Worm (Caenorhabditis elegans): ENCODE results near the gene repo-1.
A peak's percentile ranks its signal among the peaks of the same experiment; 100 is the strongest.

Gene repo-1

ce11 chrIV:12122874-12123664 is 38.8 kb downstream of the repo-1 start, which contains the start of gene aly-3 (continued):
- TF ChIP-seq lin-14 (GFP tag; optimal IDR thresholded peaks at IDR 0.05) (no peak), xbp-1 (tag; optimal IDR thresholded peaks at IDR 0.05) (no peak), lin-15B (tag; optimal IDR thresholded peaks at IDR 0.05) (peak; percentile 6), lir-3 (tag; optimal IDR thresholded peaks at IDR 0.05; ENCODE audit: poor library complexity) (no peak), ceh-88 (GFP tag; IDR thresholded peaks at IDR 0.05) (no peak), C04F5.9 (tag; optimal IDR thresholded peaks at IDR 0.05) (no peak), nhr-47 (tag; optimal IDR thresholded peaks at IDR 0.05) (peak; percentile 8), C16A3.4 (tag; optimal IDR thresholded peaks at IDR 0.05) (no peak), nhr-77 (tag; optimal IDR thresholded peaks at IDR 0.05) (no peak), lin-39 (tag; optimal IDR thresholded peaks at IDR 0.05) (no peak), snpc-4 (tag; optimal IDR thresholded peaks at IDR 0.05) (no peak), egl-27 (tag; optimal IDR thresholded peaks at IDR 0.05) (no peak), zip-4 (GFP tag; optimal IDR thresholded peaks at IDR 0.05) (no peak), aly-2 (tag; optimal IDR thresholded peaks at IDR 0.05) (no peak), fkh-8 (tag; optimal IDR thresholded peaks at IDR 0.05) (no peak), lsy-2 (tag; optimal IDR thresholded peaks at IDR 0.05) (peak; percentile 8 to 54), hlh-4 (tag; optimal IDR thresholded peaks at IDR 0.05) (no peak), vab-15 (tag; optimal IDR thresholded peaks at IDR 0.05) (no peak), pag-3 (tag; optimal IDR thresholded peaks at IDR 0.05; ENCODE audit: borderline replicate concordance, insufficient read depth) (no peak), nhr-85 (tag) (no peak), hpl-2 (GFP tag; optimal IDR thresholded peaks at IDR 0.05) (no peak), blmp-1 (tag; optimal IDR thresholded peaks at IDR 0.05) (peak; percentile 19), ztf-4 (tag; optimal IDR thresholded peaks at IDR 0.05) (no peak), alr-1 (tag; optimal IDR thresholded peaks at IDR 0.05; ENCODE audit: borderline replicate concordance) (no peak), dpl-1 (GFP tag; optimal IDR thresholded peaks at IDR 0.05) (no peak), mdl-1 (tag; optimal IDR thresholded peaks at IDR 0.05) (no peak), Y116A8C.19 (tag; optimal IDR thresholded peaks at IDR 0.05; ENCODE audit: borderline replicate concordance) (no peak), hlh-17 (GFP tag; optimal IDR thresholded peaks at IDR 0.05; ENCODE audit: borderline replicate concordance) (no peak), ces-1 (GFP tag; optimal IDR thresholded peaks at IDR 0.05) (no peak), elt-2 (tag; optimal IDR thresholded peaks at IDR 0.05) (no peak), rnt-1 (tag; optimal IDR thresholded peaks at IDR 0.05) (no peak), nhr-28 (tag; optimal IDR thresholded peaks at IDR 0.05) (no peak), pax-3 (tag; optimal IDR thresholded peaks at IDR 0.05) (no peak), sup-37 (GFP tag; optimal IDR thresholded peaks at IDR 0.05) (no peak), nhr-19 (GFP tag; conservative IDR thresholded peaks at IDR 0.05) (no peak), unc-130 (tag; optimal IDR thresholded peaks at IDR 0.05) (no peak), mep-1 (tag; optimal IDR thresholded peaks at IDR 0.05) (peak; percentile 13), lin-35 (GFP tag; optimal IDR thresholded peaks at IDR 0.05) (peak; percentile 21 to 54), grh-1 (GFP tag; IDR thresholded peaks at IDR 0.05) (no peak), nhr-12 (tag; optimal IDR thresholded peaks at IDR 0.05) (no peak), ztf-11 (tag; optimal IDR thresholded peaks at IDR 0.05) (no peak), ets-5 (GFP tag; IDR thresholded peaks at IDR 0.05) (no peak), fkh-4 (tag; optimal IDR thresholded peaks at IDR 0.05; ENCODE audit: borderline replicate concordance) (no peak)
